Worm (Caenorhabditis elegans) whole organism, L4 larva: Measurements from ENCODE around the gene D1025.10.
A peak's percentile ranks its signal among the peaks of the same experiment; 100 is the strongest.

Experiments
- D1046.2 ChIP-seq: fragments of 200-800 bp; sonication (Bioruptor generic); IDR thresholded peaks from 2 replicates; pipeline ENCODE4 v1.3.6; 2022; ENCODE audit warnings: missing genetic modification characterization, missing compliant biosample characterization
- F37D6.2 ChIP-seq: sonication (generic microtip); optimal IDR thresholded peaks from 2 replicates; lab custom pipeline; 2016; ENCODE audit warnings: mild to moderate bottlenecking, missing genetic modification characterization, missing compliant biosample characterization
- F44E2.7 ChIP-seq: fragments of 200-800 bp; sonication (Bioruptor generic); IDR thresholded peaks from 2 replicates; pipeline ENCODE4 v2.1.2; 2022; ENCODE audit warnings: missing genetic modification characterization, missing compliant biosample characterization
- F49E8.2 ChIP-seq: sonication (generic microtip); optimal IDR thresholded peaks from 2 replicates; lab custom pipeline; 2016; ENCODE audit warnings: missing compliant biosample characterization, mild to moderate bottlenecking, missing genetic modification characterization, borderline replicate concordance
- R02D3.7 ChIP-seq: fragments of 150-350 bp; sonication (generic microtip); optimal IDR thresholded peaks from 3 replicates; lab custom pipeline; 2014; ENCODE audit warnings: missing biosample characterization, missing genetic modification characterization
- T20F7.1 ChIP-seq: fragments of 200-800 bp; sonication (Bioruptor generic); optimal IDR thresholded peaks from 2 replicates; lab custom pipeline; 2018; ENCODE audit warnings: mild to moderate bottlenecking, missing genetic modification characterization, missing compliant biosample characterization
- T26A8.4 ChIP-seq: fragments of 200-800 bp; sonication (Bioruptor generic); IDR thresholded peaks from 2 replicates; pipeline ENCODE4 v1.3.6; 2022; ENCODE audit warnings: missing genetic modification characterization, missing compliant biosample characterization
- Y105C5A.15 ChIP-seq: fragments of 200-800 bp; sonication (Bioruptor generic); IDR thresholded peaks from 2 replicates; pipeline ENCODE4 v1.3.6; 2022; ENCODE audit warnings: missing genetic modification characterization, missing compliant biosample characterization
- Y75B8A.6 ChIP-seq: fragments of 200-800 bp; sonication (Bioruptor generic); IDR thresholded peaks from 2 replicates; pipeline ENCODE4 v1.3.6; 2022; ENCODE audit warnings: missing genetic modification reagents, missing genetic modification characterization, missing compliant biosample characterization
- ZK337.2 ChIP-seq: fragments of 200-800 bp; sonication (Bioruptor generic); IDR thresholded peaks from 2 replicates; pipeline ENCODE4 v1.3.6; 2022; ENCODE audit warnings: missing genetic modification reagents, missing genetic modification characterization, missing compliant biosample characterization
- aha-1 ChIP-seq: fragments of 150-350 bp; peaks from one replicate; lab custom pipeline; 2014; ENCODE audit warnings: missing biosample characterization, missing genetic modification characterization
- attf-4 ChIP-seq: sonication (generic microtip); optimal IDR thresholded peaks from 3 replicates; lab custom pipeline; 2017; ENCODE audit warnings: missing biosample characterization, missing genetic modification characterization
- ceh-32 ChIP-seq: sonication (generic microtip); optimal IDR thresholded peaks from 2 replicates; lab custom pipeline; 2016; ENCODE audit warnings: mild to moderate bottlenecking, missing genetic modification characterization, missing compliant biosample characterization; ENCODE audit not compliant: poor library complexity
- cey-2 ChIP-seq: sonication (generic microtip); optimal IDR thresholded peaks from 3 replicates; lab custom pipeline; 2017; ENCODE audit warnings: missing genetic modification characterization, mild to moderate bottlenecking, missing compliant biosample characterization, antibody characterized with exemption, borderline replicate concordance; ENCODE audit not compliant: insufficient read depth
- ctbp-1 ChIP-seq: fragments of 200-800 bp; sonication (Bioruptor generic); IDR thresholded peaks from 2 replicates; pipeline ENCODE4 v1.3.6; 2022; ENCODE audit warnings: missing genetic modification reagents, missing genetic modification characterization, missing compliant biosample characterization
- daf-8 ChIP-seq: fragments of 200-800 bp; sonication (Bioruptor generic); IDR thresholded peaks from 2 replicates; pipeline ENCODE4 v1.3.6; 2022; ENCODE audit warnings: missing genetic modification characterization, missing compliant biosample characterization
- dmd-6 ChIP-seq: fragments of 200-800 bp; sonication (Bioruptor generic); IDR thresholded peaks from 2 replicates; pipeline ENCODE4 v1.3.6; 2022; ENCODE audit warnings: missing genetic modification reagents, missing genetic modification characterization, missing compliant biosample characterization
- egl-27 ChIP-seq: sonication (generic microtip); optimal IDR thresholded peaks from 3 replicates; lab custom pipeline; 2017; ENCODE audit warnings: missing biosample characterization, missing genetic modification reagents, missing genetic modification characterization
- fkh-10 ChIP-seq: fragments of 150-350 bp; optimal IDR thresholded peaks from 2 replicates; lab custom pipeline; 2014; ENCODE audit warnings: missing biosample characterization, missing genetic modification reagents, missing genetic modification characterization
- fos-1 ChIP-seq: fragments of 150-350 bp; optimal IDR thresholded peaks from 2 replicates; lab custom pipeline; 2014; ENCODE audit warnings: missing biosample characterization, missing genetic modification characterization
- hif-1 ChIP-seq, 2 experiments: sonication (generic microtip); optimal IDR thresholded peaks; 2 replicates each; lab custom pipeline; 2016 to 2017; ENCODE audit warnings: missing compliant biosample characterization in 2 of 2, missing genetic modification characterization in 2 of 2, missing genetic modification reagents in 2 of 2, missing genotype in 2 of 2, mild to moderate bottlenecking in 1 of 2
- hlh-11 ChIP-seq: fragments of 200-800 bp; sonication (Bioruptor generic); optimal IDR thresholded peaks from 2 replicates; lab custom pipeline; 2018; ENCODE audit warnings: mild to moderate bottlenecking, missing genetic modification characterization, missing compliant biosample characterization
- lin-13 ChIP-seq: fragments of 150-350 bp; optimal IDR thresholded peaks from 2 replicates; lab custom pipeline; 2014; ENCODE audit warnings: missing biosample characterization, missing genetic modification reagents, missing genetic modification characterization
- lin-15B ChIP-seq: fragments of 150-350 bp; sonication (generic microtip); optimal IDR thresholded peaks from 3 replicates; lab custom pipeline; 2014; ENCODE audit warnings: missing biosample characterization, missing genetic modification characterization
- lir-3 ChIP-seq: sonication (generic microtip); optimal IDR thresholded peaks from 2 replicates; lab custom pipeline; 2016; ENCODE audit warnings: mild to moderate bottlenecking, missing genetic modification characterization, missing compliant biosample characterization
- lsy-2 ChIP-seq, 2 experiments: fragments of 150-350 bp in 1 of 2; sonication (generic microtip) in 1 of 2; optimal IDR thresholded peaks; 2 replicates each; lab custom pipeline; 2014 to 2017; ENCODE audit warnings: missing biosample characterization in 2 of 2, missing genetic modification characterization in 2 of 2
- madf-5 ChIP-seq, 2 experiments: fragments of 200-800 bp; sonication (Bioruptor generic); IDR thresholded peaks; 2 replicates each; pipeline ENCODE4 v1.3.6; 2022; ENCODE audit warnings: missing compliant biosample characterization in 2 of 2, missing genetic modification characterization in 2 of 2
- mep-1 ChIP-seq: fragments of 150-350 bp; sonication (generic microtip); optimal IDR thresholded peaks from 3 replicates; lab custom pipeline; 2014; ENCODE audit warnings: missing biosample characterization, missing genetic modification characterization
- mes-2 ChIP-seq: sonication (generic microtip); optimal IDR thresholded peaks from 2 replicates; lab custom pipeline; 2016; ENCODE audit warnings: missing genotype, mild to moderate bottlenecking, missing genetic modification characterization, missing compliant biosample characterization; ENCODE audit not compliant: poor library complexity, severe bottlenecking
- nhr-10 ChIP-seq: fragments of 150-350 bp; optimal IDR thresholded peaks from 2 replicates; lab custom pipeline; 2014; ENCODE audit warnings: missing biosample characterization, missing genetic modification characterization
- nhr-11 ChIP-seq: fragments of 150-350 bp; optimal IDR thresholded peaks from 2 replicates; lab custom pipeline; 2014; ENCODE audit warnings: missing biosample characterization, missing genetic modification characterization
- nhr-111 ChIP-seq: fragments of 200-800 bp; sonication (Bioruptor generic); optimal IDR thresholded peaks from 2 replicates; lab custom pipeline; 2018; ENCODE audit warnings: mild to moderate bottlenecking, missing genetic modification characterization, missing compliant biosample characterization
- nhr-25 ChIP-seq: sonication (generic microtip); optimal IDR thresholded peaks from 2 replicates; lab custom pipeline; 2017; ENCODE audit warnings: missing genetic modification characterization, mild to moderate bottlenecking, missing compliant biosample characterization, antibody characterized with exemption, moderate library complexity, borderline replicate concordance; ENCODE audit not compliant: insufficient read depth
- nhr-28 ChIP-seq: fragments of 150-350 bp; optimal IDR thresholded peaks from 2 replicates; lab custom pipeline; 2014; ENCODE audit warnings: missing biosample characterization, missing genetic modification characterization
- nhr-41 ChIP-seq: fragments of 200-800 bp; sonication (Bioruptor generic); IDR thresholded peaks from 2 replicates; pipeline ENCODE4 v1.3.6; 2022; ENCODE audit warnings: missing genetic modification reagents, missing genetic modification characterization, missing compliant biosample characterization
- nhr-48 ChIP-seq: sonication (generic microtip); optimal IDR thresholded peaks from 2 replicates; lab custom pipeline; 2016; ENCODE audit warnings: mild to moderate bottlenecking, missing genetic modification characterization, missing compliant biosample characterization
- nhr-6 ChIP-seq: fragments of 150-350 bp; optimal IDR thresholded peaks from 2 replicates; lab custom pipeline; 2014; ENCODE audit warnings: missing biosample characterization, missing genetic modification characterization
- nhr-76 ChIP-seq: fragments of 150-350 bp; optimal IDR thresholded peaks from 2 replicates; lab custom pipeline; 2014; ENCODE audit warnings: missing biosample characterization, missing genetic modification characterization
- nhr-77 ChIP-seq: fragments of 150-350 bp; optimal IDR thresholded peaks from 2 replicates; lab custom pipeline; 2014; ENCODE audit warnings: missing biosample characterization, missing genetic modification characterization
- pha-4 ChIP-seq, 2 experiments: fragments of 150-350 bp in 1 of 2; fragments of 200-800 bp in 1 of 2; sonication (Bioruptor generic) in 1 of 2; IDR thresholded peaks in 1 of 2; optimal IDR thresholded peaks in 1 of 2; 2 replicates each; pipeline versions ENCODE4 v1.3.6 to Lab custom; 2014 to 2022; ENCODE audit warnings: missing genetic modification characterization in 2 of 2, missing genetic modification reagents in 2 of 2, missing biosample characterization in 1 of 2, missing compliant biosample characterization in 1 of 2
- php-3 ChIP-seq: fragments of 200-800 bp; sonication (Bioruptor generic); IDR thresholded peaks from 2 replicates; pipeline ENCODE4 v1.3.6; 2022; ENCODE audit warnings: missing genetic modification reagents, missing genetic modification characterization, missing compliant biosample characterization
- skn-1 ChIP-seq: fragments of 150-350 bp; optimal IDR thresholded peaks from 2 replicates; lab custom pipeline; 2014; ENCODE audit warnings: missing biosample characterization, missing genetic modification characterization
- snpc-4 ChIP-seq: fragments of 150-350 bp; optimal IDR thresholded peaks from 2 replicates; lab custom pipeline; 2014; ENCODE audit warnings: missing biosample characterization, missing genetic modification characterization
- tra-1 ChIP-seq: fragments of 200-800 bp; sonication (Bioruptor generic); IDR thresholded peaks from 2 replicates; pipeline ENCODE4 v1.3.6; 2022; ENCODE audit warnings: missing genetic modification reagents, missing genetic modification characterization, missing compliant biosample characterization
- vab-7 ChIP-seq: fragments of 200-800 bp; sonication (Bioruptor generic); IDR thresholded peaks from 2 replicates; pipeline ENCODE4 v1.3.6; 2022; ENCODE audit warnings: missing genetic modification reagents, missing genetic modification characterization, missing compliant biosample characterization
- zip-2 ChIP-seq: fragments of 150-350 bp; optimal IDR thresholded peaks from 2 replicates; lab custom pipeline; 2014; ENCODE audit warnings: missing biosample characterization, missing genetic modification characterization

D1025.10 gene

DNA sequence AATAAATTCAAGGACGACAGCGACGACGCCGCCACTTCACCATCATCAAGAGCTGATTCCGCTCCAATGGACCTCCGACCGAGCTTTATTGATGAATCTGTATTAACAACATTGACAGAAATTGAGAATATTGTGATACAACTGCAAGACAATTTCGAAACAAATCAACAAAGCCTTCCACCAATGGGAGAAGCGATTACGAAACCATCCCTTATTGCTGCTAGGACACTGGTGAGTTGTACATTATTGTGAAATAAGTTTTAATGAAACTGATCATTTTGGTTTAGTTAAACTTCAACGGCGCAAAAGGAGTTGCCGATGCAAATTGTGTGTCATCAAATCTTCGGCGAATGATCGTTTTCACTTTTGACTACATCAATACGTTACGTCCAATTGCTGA is 42.4 kb downstream of the D1025.10 start:
- TF ChIP-seq Y75B8A.6 (GFP tag; lab: Robert Waterston, UW) (no peak), ZK337.2 (no peak), R02D3.7 (tag; lab: Kevin White, UChicago) (no peak), fos-1 (no peak), aha-1 (no peak)

DNA sequence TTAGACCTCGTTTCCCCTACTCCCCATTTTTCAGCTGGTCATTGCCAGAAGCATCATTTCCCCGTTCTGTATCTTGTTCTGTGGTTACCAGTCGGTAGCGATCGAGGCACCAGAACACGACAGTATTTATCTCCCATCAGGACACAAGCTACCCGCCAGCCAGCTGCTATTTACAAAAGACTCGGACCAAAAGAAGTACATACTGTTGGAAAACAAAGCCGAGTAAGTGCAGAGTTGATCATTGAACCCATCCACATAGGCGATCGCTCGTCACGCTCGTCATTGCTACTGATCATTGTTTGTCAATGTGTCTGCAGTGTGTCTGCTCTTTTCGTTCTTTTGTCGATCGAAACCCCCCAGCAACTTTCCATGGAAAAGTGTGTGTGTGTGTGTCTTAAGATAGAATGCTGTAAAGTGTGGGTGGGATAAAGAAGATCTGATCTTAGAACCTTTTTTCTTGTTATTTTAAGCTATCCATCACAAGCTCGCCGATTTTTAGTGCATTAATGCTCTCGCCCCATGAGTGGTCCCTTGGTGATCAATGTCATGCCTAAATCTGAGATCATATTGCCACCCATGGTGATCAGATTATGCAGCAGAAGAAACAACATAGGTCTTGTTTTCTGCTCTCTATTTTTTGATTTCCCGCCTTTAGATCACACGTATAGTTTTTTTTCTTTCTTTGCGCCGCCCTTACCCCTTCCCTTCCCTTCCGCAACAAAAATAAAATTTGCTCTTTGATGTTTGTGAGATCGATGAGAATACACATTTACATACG is 43.0 kb downstream of the D1025.10 start:
- TF ChIP-seq attf-4 (tag; lab: Kevin White, UChicago), result peak; percentile 43
- TF ChIP-seq skn-1, result no peak
- no peak for TF ChIP-seq mes-2 (tag; lab: Kevin White, UChicago)
- no peak for TF ChIP-seq mep-1
- TF ChIP-seq madf-5 (GFP tag; IDR thresholded peaks at IDR 0.05; lab: Robert Waterston, UW), result 0 out of 4 replicates have a peak, but pooled peaks of 1 of the 2 experiments have one; percentile 26
- TF ChIP-seq nhr-77 (tag; lab: Kevin White, UChicago), result no peak
- TF ChIP-seq zip-2 (tag; lab: Kevin White, UChicago), result no peak
- no peak for TF ChIP-seq egl-27 (tag; lab: Kevin White, UChicago)
- no peak for TF ChIP-seq Y105C5A.15 (GFP tag; lab: Robert Waterston, UW)
- no peak for TF ChIP-seq ceh-32 (tag; lab: Kevin White, UChicago)
- no peak for TF ChIP-seq hif-1 (tag; optimal IDR thresholded peaks at IDR 0.05; lab: Kevin White, UChicago)
- no peak for TF ChIP-seq hlh-11 (tag; lab: Kevin White, UChicago)
- no peak for TF ChIP-seq fos-1
- no peak for TF ChIP-seq D1046.2 (GFP tag; lab: Robert Waterston, UW)
- no peak for TF ChIP-seq nhr-76 (tag; lab: Kevin White, UChicago)
- TF ChIP-seq nhr-28 (tag; lab: Kevin White, UChicago), result no peak
- TF ChIP-seq pha-4 (GFP tag; IDR thresholded peaks at IDR 0.05; lab: Robert Waterston, UW), result no peak
- TF ChIP-seq pha-4 (tag; optimal IDR thresholded peaks at IDR 0.05; lab: Kevin White, UChicago), result peak; percentile 67
- TF ChIP-seq lin-13 (GFP tag; lab: Kevin White, UChicago), result no peak
- TF ChIP-seq nhr-10 (tag; lab: Kevin White, UChicago), result no peak
- peak; percentile 17; the same call in 1 of the 2 replicates for TF ChIP-seq nhr-41 (GFP tag; lab: Robert Waterston, UW)
- TF ChIP-seq ctbp-1, result no peak
- no peak for TF ChIP-seq lin-15B (tag; lab: Kevin White, UChicago)
- TF ChIP-seq fkh-10, result no peak
- TF ChIP-seq nhr-111, result no peak
- TF ChIP-seq snpc-4 (tag; lab: Kevin White, UChicago), result no peak
- no peak for TF ChIP-seq lir-3
- no peak for TF ChIP-seq dmd-6 (GFP tag; lab: Robert Waterston, UW)

DNA sequence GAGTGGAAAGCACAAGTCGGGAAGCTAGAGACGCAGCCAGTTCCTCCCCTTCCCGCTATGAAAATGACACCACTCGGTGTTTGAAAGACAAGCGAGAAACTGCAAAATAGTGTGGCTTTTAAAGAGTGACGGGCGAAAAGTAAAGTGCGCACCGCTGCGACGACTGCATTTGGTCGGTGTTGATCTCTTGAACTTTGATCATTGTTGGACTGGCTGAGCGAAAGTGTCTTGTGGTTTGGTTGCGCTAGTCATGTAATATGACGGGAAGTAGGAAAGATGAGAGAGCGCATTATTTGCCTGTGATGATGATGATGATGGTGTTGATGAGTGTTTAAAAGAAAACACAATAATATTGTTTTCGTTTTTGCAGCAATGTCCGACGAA is 43.6 kb downstream of the D1025.10 start:
- TF ChIP-seq aha-1 (peak; percentile 99), nhr-48 (tag; lab: Kevin White, UChicago) (peak; percentile 95), cey-2 (tag; lab: Kevin White, UChicago) (peak; percentile 54), pha-4 (GFP tag; IDR thresholded peaks at IDR 0.05; lab: Robert Waterston, UW) (peak; percentile 94), pha-4 (tag; optimal IDR thresholded peaks at IDR 0.05; lab: Kevin White, UChicago) (peak; percentile 58), ctbp-1 (peak; percentile 90), nhr-6 (tag; lab: Kevin White, UChicago) (peak; percentile 82), nhr-111 (no peak), T26A8.4 (GFP tag; lab: Robert Waterston, UW) (peak; percentile 56; the same call in 1 of the 2 replicates), F49E8.2 (tag; lab: Kevin White, UChicago) (no peak), daf-8 (GFP tag; lab: Robert Waterston, UW) (no peak), tra-1 (GFP tag; lab: Robert Waterston, UW) (peak; percentile 92), vab-7 (GFP tag; lab: Robert Waterston, UW) (peak; percentile 53; the same call in 1 of the 2 replicates), nhr-25 (tag; lab: Kevin White, UChicago) (peak; percentile 80), lsy-2 (tag; optimal IDR thresholded peaks at IDR 0.05; lab: Kevin White, UChicago) (peak; percentile 75 to 79), Y75B8A.6 (GFP tag; lab: Robert Waterston, UW) (no peak), ZK337.2 (no peak), F44E2.7 (GFP tag; lab: Robert Waterston, UW) (no peak), skn-1 (no peak), nhr-11 (peak; percentile 83), F37D6.2 (tag; lab: Kevin White, UChicago) (peak; percentile 39), T20F7.1 (peak; percentile 76), php-3 (0 out of 2 replicates have a peak, but pooled peaks have one; percentile 48)
